Fruit fly (Drosophila melanogaster) whole organism, embryonic: Measurements from ENCODE around the gene niki.

Experiments
- Atf-2 ChIP-seq: fragments of 200-800 bp; sonication (Bioruptor generic); optimal IDR thresholded peaks from 2 replicates; lab custom pipeline; 2016; ENCODE audit warnings: missing biosample characterization, missing genetic modification characterization
- Awh ChIP-seq: fragments of 200-800 bp; sonication (Bioruptor generic); IDR thresholded peaks from 2 replicates; pipeline ENCODE4, ENCODE4 v1.3.6; 2022; ENCODE audit warnings: missing biosample characterization, missing genetic modification characterization
- CG10274 ChIP-seq: fragments of 200-800 bp; sonication (Bioruptor generic); optimal IDR thresholded peaks from 3 replicates; lab custom pipeline; 2017; ENCODE audit warnings: missing biosample characterization, mild to moderate bottlenecking, missing genetic modification characterization
- CG10565 ChIP-seq: fragments of 200-800 bp; sonication (Bioruptor generic); optimal IDR thresholded peaks from 3 replicates; lab custom pipeline; 2016; ENCODE audit warnings: missing biosample characterization, mild to moderate bottlenecking, missing genetic modification characterization
- CG10654 ChIP-seq: fragments of 200-800 bp; sonication (Bioruptor generic); optimal IDR thresholded peaks from 2 replicates; lab custom pipeline; 2016; ENCODE audit warnings: missing biosample characterization, missing genetic modification characterization
- CG11398 ChIP-seq: fragments of 200-800 bp; sonication (Bioruptor generic); optimal IDR thresholded peaks from 2 replicates; lab custom pipeline; 2016; ENCODE audit warnings: missing biosample characterization, missing genetic modification characterization
- CG11456 ChIP-seq: fragments of 200-800 bp; sonication (Bioruptor generic); IDR thresholded peaks from 3 replicates; pipeline ENCODE4 v1.3.6; 2022; ENCODE audit warnings: missing biosample characterization, missing genetic modification characterization
- CG1233 ChIP-seq: fragments of 200-800 bp; sonication (Bioruptor generic); optimal IDR thresholded peaks from 4 replicates; lab custom pipeline; 2018; ENCODE audit warnings: missing biosample characterization, mild to moderate bottlenecking, missing genetic modification characterization
- CG13624 ChIP-seq: fragments of 200-800 bp; sonication (Bioruptor generic); optimal IDR thresholded peaks from 2 replicates; lab custom pipeline; 2016; ENCODE audit warnings: missing biosample characterization, missing genetic modification characterization
- CG14050 ChIP-seq: fragments of 200-800 bp; sonication (Bioruptor generic); IDR thresholded peaks from 3 replicates; pipeline ENCODE4 v1.3.6; 2022; ENCODE audit warnings: missing biosample characterization, missing genetic modification characterization
- CG14710 ChIP-seq: fragments of 200-800 bp; sonication (Bioruptor generic); optimal IDR thresholded peaks from 3 replicates; lab custom pipeline; 2019; ENCODE audit warnings: missing biosample characterization, mild to moderate bottlenecking, missing genetic modification characterization, moderate library complexity
- CG15011 ChIP-seq: fragments of 200-800 bp; sonication (Bioruptor generic); optimal IDR thresholded peaks from 3 replicates; lab custom pipeline; 2018; ENCODE audit warnings: missing biosample characterization, mild to moderate bottlenecking, missing genetic modification characterization
- CG15073 ChIP-seq: fragments of 200-800 bp; sonication (Bioruptor generic); optimal IDR thresholded peaks from 2 replicates; lab custom pipeline; 2016; ENCODE audit warnings: missing biosample characterization, missing genetic modification characterization
- CG1602 ChIP-seq: fragments of 200-800 bp; sonication (Bioruptor generic); optimal IDR thresholded peaks from 3 replicates; lab custom pipeline; 2016; ENCODE audit warnings: missing biosample characterization, missing genetic modification characterization
- CG1647 ChIP-seq: fragments of 200-800 bp; sonication (Bioruptor generic); optimal IDR thresholded peaks from 3 replicates; lab custom pipeline; 2016; ENCODE audit warnings: missing biosample characterization, missing genetic modification characterization
- CG18262 ChIP-seq: fragments of 200-800 bp; optimal IDR thresholded peaks from 3 replicates; lab custom pipeline; 2019; ENCODE audit warnings: missing biosample characterization, mild to moderate bottlenecking, missing genetic modification characterization, moderate library complexity
- CG2202 ChIP-seq: fragments of 200-800 bp; sonication (Bioruptor generic); optimal IDR thresholded peaks from 2 replicates; lab custom pipeline; 2018; ENCODE audit warnings: missing biosample characterization, mild to moderate bottlenecking, missing genetic modification characterization
- CG2875 ChIP-seq: fragments of 200-800 bp; sonication (Bioruptor generic); optimal IDR thresholded peaks from 2 replicates; lab custom pipeline; 2017; ENCODE audit warnings: missing biosample characterization, mild to moderate bottlenecking, missing genetic modification characterization, missing genetic modification reagents
- CG4617 ChIP-seq: fragments of 200-800 bp; sonication (Bioruptor generic); optimal IDR thresholded peaks from 3 replicates; lab custom pipeline; 2016; ENCODE audit warnings: missing biosample characterization, missing genetic modification characterization, borderline replicate concordance
- CG7357 ChIP-seq: fragments of 200-800 bp; sonication (Bioruptor generic); IDR thresholded peaks from 3 replicates; pipeline ENCODE4 v1.3.6; 2022; ENCODE audit warnings: missing biosample characterization, missing genetic modification characterization
- CG7745 ChIP-seq: fragments of 200-800 bp; sonication (Bioruptor generic); optimal IDR thresholded peaks from 2 replicates; lab custom pipeline; 2018; ENCODE audit warnings: missing biosample characterization, mild to moderate bottlenecking, missing genetic modification characterization, moderate library complexity
- CG9727 ChIP-seq: fragments of 200-800 bp; sonication (Bioruptor generic); optimal IDR thresholded peaks from 3 replicates; lab custom pipeline; 2017; ENCODE audit warnings: missing biosample characterization, mild to moderate bottlenecking, missing genetic modification characterization
- CG9932 ChIP-seq: fragments of 200-800 bp; sonication (Bioruptor generic); IDR thresholded peaks from 2 replicates; pipeline ENCODE4 v1.3.6; 2022; ENCODE audit warnings: missing biosample characterization, missing genetic modification characterization
- D ChIP-seq, 2 experiments: fragments of 200-800 bp in 1 of 2; fragments of >200 bp in 1 of 2; sonication (Bioruptor generic) in 1 of 2; optimal IDR thresholded peaks; 2 replicates in 1 of 2; 3 replicates in 1 of 2; lab custom pipeline; 2017; ENCODE audit warnings: mild to moderate bottlenecking in 1 of 2, missing biosample characterization in 1 of 2, missing genetic modification characterization in 1 of 2, missing genetic modification reagents in 1 of 2
- Doc3 ChIP-seq: fragments of 200-800 bp; sonication (Bioruptor generic); IDR thresholded peaks from 3 replicates; pipeline ENCODE4 v1.3.6; 2022; ENCODE audit warnings: missing biosample characterization, missing genetic modification characterization; ENCODE audit not compliant: partially characterized antibody
- Ets97D ChIP-seq: fragments of 200-800 bp; sonication (Bioruptor generic); optimal IDR thresholded peaks from 3 replicates; lab custom pipeline; 2016; ENCODE audit warnings: missing biosample characterization, missing genetic modification characterization
- Fer1 ChIP-seq: fragments of 200-800 bp; sonication (Bioruptor generic); optimal IDR thresholded peaks from 2 replicates; lab custom pipeline; 2017; ENCODE audit warnings: missing biosample characterization, mild to moderate bottlenecking, missing genetic modification characterization
- Hmr ChIP-seq: fragments of 200-800 bp; sonication (Bioruptor generic); optimal IDR thresholded peaks from 3 replicates; lab custom pipeline; 2017; ENCODE audit warnings: mild to moderate bottlenecking, missing biosample characterization, missing genetic modification reagents, missing genetic modification characterization
- Med ChIP-seq: fragments of 200-800 bp; sonication (Bioruptor generic); peaks from one replicate; lab custom pipeline; 2016; ENCODE audit warnings: missing biosample characterization, missing genetic modification characterization, mild to moderate bottlenecking, inconsistent platforms, moderate library complexity
- PHDP ChIP-seq: fragments of 200-800 bp; sonication (Bioruptor generic); optimal IDR thresholded peaks from 3 replicates; lab custom pipeline; 2018; ENCODE audit warnings: missing biosample characterization, mild to moderate bottlenecking, missing genetic modification characterization, moderate library complexity
- Side ChIP-seq: fragments of 200-800 bp; sonication (Bioruptor generic); optimal IDR thresholded peaks from 2 replicates; lab custom pipeline; 2016; ENCODE audit warnings: missing biosample characterization, missing genetic modification characterization
- TFAM ChIP-seq: fragments of 200-800 bp; sonication (Bioruptor generic); optimal IDR thresholded peaks from 2 replicates; lab custom pipeline; 2017; ENCODE audit warnings: missing biosample characterization, missing genetic modification characterization, inconsistent platforms
- Vsx1 ChIP-seq: fragments of 200-800 bp; sonication (Bioruptor generic); optimal IDR thresholded peaks from 2 replicates; lab custom pipeline; 2017; ENCODE audit warnings: missing biosample characterization, mild to moderate bottlenecking, missing genetic modification characterization, missing genetic modification reagents
- YL-1 ChIP-seq: fragments of 200-800 bp; sonication (Bioruptor generic); optimal IDR thresholded peaks from 3 replicates; lab custom pipeline; 2017; ENCODE audit warnings: missing biosample characterization, mild to moderate bottlenecking, missing genetic modification characterization
- az2 ChIP-seq: fragments of 200-800 bp; sonication (Bioruptor generic); optimal IDR thresholded peaks from 3 replicates; lab custom pipeline; 2016; ENCODE audit warnings: missing biosample characterization, missing genetic modification characterization
- bcd ChIP-seq: fragments of 200-800 bp; sonication (Bioruptor generic); optimal IDR thresholded peaks from 2 replicates; lab custom pipeline; 2017; ENCODE audit warnings: missing biosample characterization, mild to moderate bottlenecking, missing genetic modification characterization
- cad ChIP-seq: fragments of >200 bp; optimal IDR thresholded peaks from 2 replicates; lab custom pipeline; 2017; ENCODE audit warnings: missing biosample characterization, missing genetic modification characterization
- chn ChIP-seq: fragments of 200-800 bp; sonication (Bioruptor generic); optimal IDR thresholded peaks from 2 replicates; lab custom pipeline; 2016; ENCODE audit warnings: missing biosample characterization, missing genetic modification characterization
- ci ChIP-seq: fragments of 200-800 bp; sonication (Bioruptor generic); IDR thresholded peaks from 3 replicates; pipeline ENCODE4 v1.3.6; 2022; ENCODE audit warnings: missing biosample characterization, missing genetic modification characterization
- da ChIP-seq: fragments of 200-800 bp; sonication (Bioruptor generic); optimal IDR thresholded peaks from 2 replicates; lab custom pipeline; 2016; ENCODE audit warnings: missing biosample characterization, missing genetic modification characterization
- dimm ChIP-seq: fragments of 200-800 bp; sonication (Bioruptor generic); IDR thresholded peaks from 2 replicates; pipeline ENCODE4 v1.3.6; 2022; ENCODE audit warnings: missing biosample characterization, missing genetic modification characterization
- eyg ChIP-seq: fragments of 200-800 bp; sonication (Bioruptor generic); optimal IDR thresholded peaks from 3 replicates; lab custom pipeline; 2016; ENCODE audit warnings: missing biosample characterization, missing genetic modification characterization
- ftz-f1 ChIP-seq: fragments of 200-800 bp; sonication (Bioruptor generic); optimal IDR thresholded peaks from 2 replicates; lab custom pipeline; 2016; ENCODE audit warnings: missing biosample characterization, missing genetic modification characterization
- gce ChIP-seq: fragments of 200-800 bp; sonication (Bioruptor generic); IDR thresholded peaks from 3 replicates; pipeline ENCODE4 v1.3.6; 2022; ENCODE audit warnings: missing biosample characterization, missing genetic modification characterization
- her ChIP-seq: fragments of 200-800 bp; sonication (Bioruptor generic); optimal IDR thresholded peaks from 2 replicates; lab custom pipeline; 2016; ENCODE audit warnings: missing biosample characterization, missing genetic modification characterization
- ken ChIP-seq: fragments of 200-800 bp; sonication (Bioruptor generic); IDR thresholded peaks from 3 replicates; pipeline ENCODE4 v1.3.6; 2022; ENCODE audit warnings: missing biosample characterization, missing genetic modification characterization
- lilli ChIP-seq: fragments of 200-800 bp; sonication (Bioruptor generic); optimal IDR thresholded peaks from 3 replicates; lab custom pipeline; 2016; ENCODE audit warnings: missing biosample characterization, missing genetic modification characterization
- pho ChIP-seq: fragments of 200-800 bp; sonication (Bioruptor generic); optimal IDR thresholded peaks from 2 replicates; lab custom pipeline; 2016; ENCODE audit warnings: missing biosample characterization, missing genetic modification characterization
- pum ChIP-seq: fragments of 200-800 bp; sonication (Bioruptor generic); optimal IDR thresholded peaks from 2 replicates; lab custom pipeline; 2016; ENCODE audit warnings: missing biosample characterization, missing genetic modification characterization
- sug ChIP-seq: fragments of 200-800 bp; optimal IDR thresholded peaks from 2 replicates; lab custom pipeline; 2019; ENCODE audit warnings: missing biosample characterization, mild to moderate bottlenecking, missing genetic modification characterization, moderate library complexity
- zen ChIP-seq: fragments of 200-800 bp; sonication (Bioruptor generic); optimal IDR thresholded peaks from 3 replicates; lab custom pipeline; 2018; ENCODE audit warnings: missing biosample characterization, mild to moderate bottlenecking, missing genetic modification characterization, moderate library complexity
- zfh2 ChIP-seq: fragments of 200-800 bp; sonication (Bioruptor generic); optimal IDR thresholded peaks from 2 replicates; lab custom pipeline; 2016; ENCODE audit warnings: missing biosample characterization, missing genetic modification characterization

niki gene

dm6 chr3R:24799503-24799902 lies 25.9 kb downstream of the niki start, which contains the start of gene Ude (continued):
- TF ChIP-seq TFAM (GFP tag; lab: Kevin White, UChicago) (no peak), bcd (GFP tag; lab: Kevin White, UChicago) (no peak), sug (tag; lab: Kevin White, UChicago) (no peak), CG7745 (tag; lab: Kevin White, UChicago) (peak; percentile 56), CG4617 (GFP tag; lab: Kevin White, UChicago) (no peak), zen (tag; lab: Kevin White, UChicago) (no peak), Hmr (GFP tag; lab: Kevin White, UChicago) (no peak), CG18262 (tag; lab: Kevin White, UChicago) (no peak), zfh2 (no peak), Med (GFP tag; lab: Kevin White, UChicago) (peak; percentile 26), ftz-f1 (GFP tag; lab: Kevin White, UChicago) (no peak), Doc3 (GFP tag; lab: Robert Waterston, UW) (no peak), Side (GFP tag; lab: Kevin White, UChicago) (no peak), Ets97D (no peak), CG2202 (no peak), CG1647 (no peak), CG13624 (GFP tag; lab: Kevin White, UChicago) (no peak), CG11456 (GFP tag; lab: Robert Waterston, UW) (no peak), da (no peak), CG9727 (GFP tag; lab: Kevin White, UChicago) (no peak), az2 (no peak), CG10274 (GFP tag; lab: Kevin White, UChicago) (no peak), pho (GFP tag; lab: Kevin White, UChicago) (no peak), ken (GFP tag; lab: Robert Waterston, UW) (no peak), CG1233 (no peak), her (GFP tag; lab: Kevin White, UChicago) (no peak), chn (GFP tag; lab: Kevin White, UChicago) (no peak), CG14050 (no peak), ci (peak; percentile 61; the same call in 2 of the 3 replicates), YL-1 (GFP tag; lab: Kevin White, UChicago) (no peak), CG7357 (GFP tag; lab: Robert Waterston, UW) (no peak), PHDP (peak; percentile 41), gce (GFP tag; lab: Robert Waterston, UW) (no peak), dimm (GFP tag; lab: Robert Waterston, UW) (no peak), CG9932 (no peak), CG2875 (GFP tag; lab: Kevin White, UChicago) (no peak), Awh (GFP tag; lab: Robert Waterston, UW) (no peak), Atf-2 (GFP tag; lab: Kevin White, UChicago) (no peak), Fer1 (no peak), Vsx1 (GFP tag; lab: Kevin White, UChicago) (peak; percentile 83), CG14710 (no peak), CG10565 (no peak), lilli (GFP tag; lab: Kevin White, UChicago) (no peak), pum (GFP tag; lab: Kevin White, UChicago) (no peak), CG10654 (GFP tag; lab: Kevin White, UChicago) (no peak), CG15073 (GFP tag; lab: Kevin White, UChicago) (no peak), D (optimal IDR thresholded peaks at IDR 0.05; lab: Kevin White, UChicago) (no peak), D (GFP tag; optimal IDR thresholded peaks at IDR 0.05; lab: Kevin White, UChicago) (no peak), CG11398 (GFP tag; lab: Kevin White, UChicago) (no peak), eyg (GFP tag; lab: Kevin White, UChicago) (no peak), CG15011 (GFP tag; lab: Kevin White, UChicago) (no peak), cad (GFP tag; lab: Kevin White, UChicago) (no peak), CG1602 (GFP tag; lab: Kevin White, UChicago) (no peak)
